Worm (Caenorhabditis elegans) whole organism, early embryonic: ENCODE results near the gene F15A4.5.

Experiments used
- aly-1 ChIP-seq: sonication (generic microtip); optimal IDR thresholded peaks from 2 replicates; lab custom pipeline; 2016; ENCODE audit warnings: missing genetic modification characterization, missing compliant biosample characterization
- ama-1 ChIP-seq: fragments of 150-350 bp; optimal IDR thresholded peaks from 2 replicates; lab custom pipeline; 2014
- ceh-13 ChIP-seq: fragments of 200-800 bp; sonication (Bioruptor generic); optimal IDR thresholded peaks from 2 replicates; lab custom pipeline; 2018; ENCODE audit warnings: mild to moderate bottlenecking, missing genetic modification characterization, missing compliant biosample characterization
- hmg-4 ChIP-seq: fragments of 200-800 bp; sonication (Bioruptor generic); optimal IDR thresholded peaks from 2 replicates; lab custom pipeline; 2018; ENCODE audit warnings: mild to moderate bottlenecking, missing genetic modification characterization, missing compliant biosample characterization
- pes-1 ChIP-seq: fragments of 200-800 bp; sonication (Bioruptor generic); IDR thresholded peaks from 2 replicates; pipeline ENCODE4 v1.3.6; 2022; ENCODE audit warnings: missing genetic modification reagents, missing genetic modification characterization, missing compliant biosample characterization
- tbx-37 ChIP-seq: fragments of 200-800 bp; sonication (Bioruptor generic); conservative IDR thresholded peaks from 2 replicates; pipeline ENCODE4 v1.3.6; 2022; ENCODE audit warnings: missing genetic modification reagents, missing genetic modification characterization, missing compliant biosample characterization
- tra-4 ChIP-seq: sonication (generic microtip); optimal IDR thresholded peaks from 2 replicates; lab custom pipeline; 2017; ENCODE audit warnings: missing genetic modification characterization, missing compliant biosample characterization

DNA sequence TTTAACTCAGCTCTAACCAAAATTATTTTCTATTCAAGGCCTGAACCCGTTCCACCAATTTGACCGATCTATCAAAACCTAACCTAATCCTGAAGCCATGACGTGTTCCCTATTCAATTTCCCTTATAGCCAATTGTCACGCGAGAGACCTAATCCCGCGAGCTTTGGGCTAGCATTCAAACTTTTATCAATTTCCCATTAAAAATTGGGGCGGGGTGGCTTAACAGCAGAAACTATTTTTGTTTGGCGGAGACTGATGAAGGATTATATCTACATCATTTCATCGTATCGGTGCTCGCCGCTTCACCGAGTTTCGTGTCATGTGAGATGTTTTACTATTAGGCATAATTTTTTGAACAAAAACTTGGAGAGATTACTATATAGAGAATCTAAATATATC is 17.8 kb upstream of the F15A4.5 start:
- TF ChIP-seq aly-1, result no peak
- TF ChIP-seq pes-1 (GFP tag; lab: Robert Waterston, UW), result no peak
- TF ChIP-seq tra-4 (tag; lab: Kevin White, UChicago), result no peak
- no peak for TF ChIP-seq ceh-13 (GFP tag; lab: Kevin White, UChicago)
- no peak for TF ChIP-seq tbx-37
- no peak for TF ChIP-seq ama-1 (lab: Kevin White, UChicago)
- TF ChIP-seq hmg-4 (GFP tag; lab: Kevin White, UChicago), result no peak
